Worm (Caenorhabditis elegans) whole organism, midembryonic: ENCODE measurements around the gene myrf-2.

Source experiments
- flt-1 ChIP-seq: fragments of 200-800 bp; sonication (Bioruptor generic); IDR thresholded peaks from 2 replicates; pipeline ENCODE4 v1.3.6; 2022; ENCODE audit warnings: missing genetic modification characterization, missing compliant biosample characterization
- ref-1 ChIP-seq: fragments of 200-800 bp; sonication (Bioruptor generic); conservative IDR thresholded peaks from 2 replicates; pipeline ENCODE4 v1.3.6; 2022; ENCODE audit warnings: missing genetic modification reagents, missing genetic modification characterization, missing compliant biosample characterization

DNA sequence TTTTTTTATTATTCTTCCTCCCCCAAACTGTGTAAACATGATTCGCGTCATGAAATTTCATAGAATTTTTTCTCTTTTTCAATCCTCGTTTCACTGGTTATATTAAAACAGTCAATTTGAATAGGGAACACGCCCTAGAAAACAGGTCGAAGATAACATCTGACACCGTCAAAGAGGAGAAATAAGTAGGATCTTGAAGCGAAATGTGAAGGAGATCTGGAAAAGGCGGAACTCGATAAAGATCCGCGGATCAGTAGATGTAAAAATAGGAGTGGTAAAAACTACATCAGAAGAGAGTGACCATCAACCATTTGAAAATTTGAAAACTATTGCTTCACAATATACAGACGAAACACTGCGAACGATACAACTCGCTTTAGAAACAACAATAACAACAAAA lies 33.0 kb upstream of the myrf-2 start:
- no peak for TF ChIP-seq flt-1 (GFP tag; lab: Robert Waterston, UW)
- no peak for TF ChIP-seq ref-1
